Worm (Caenorhabditis elegans) whole organism, L4 larva: ENCODE results near the gene srr-4.

ENCODE experiments used
- F26F4.8 ChIP-seq: fragments of 200-800 bp; sonication (Bioruptor generic); conservative IDR thresholded peaks from 2 replicates; pipeline ENCODE4 v1.3.6; 2022; ENCODE audit warnings: missing genetic modification characterization, missing compliant biosample characterization
- Y48G9A.11 ChIP-seq: fragments of 200-800 bp; sonication (Bioruptor generic); IDR thresholded peaks from 2 replicates; pipeline ENCODE4 v1.3.6; 2022; ENCODE audit warnings: missing genetic modification reagents, missing genetic modification characterization, missing compliant biosample characterization
- Y5F2A.4 ChIP-seq: fragments of 200-800 bp; sonication (Bioruptor generic); optimal IDR thresholded peaks from 2 replicates; lab custom pipeline; 2018; ENCODE audit warnings: mild to moderate bottlenecking, missing genetic modification characterization, missing compliant biosample characterization
- ZK546.5 ChIP-seq, 2 experiments: sonication (generic microtip); optimal IDR thresholded peaks; 2 replicates each; lab custom pipeline; 2017; ENCODE audit warnings: missing biosample characterization in 2 of 2, missing genetic modification characterization in 2 of 2
- aha-1 ChIP-seq: fragments of 150-350 bp; peaks from one replicate; lab custom pipeline; 2014; ENCODE audit warnings: missing biosample characterization, missing genetic modification characterization
- aly-2 ChIP-seq: sonication (generic microtip); optimal IDR thresholded peaks from 2 replicates; lab custom pipeline; 2018; ENCODE audit warnings: missing biosample characterization, missing genetic modification characterization
- attf-4 ChIP-seq: sonication (generic microtip); optimal IDR thresholded peaks from 3 replicates; lab custom pipeline; 2017; ENCODE audit warnings: missing biosample characterization, missing genetic modification characterization
- ceh-62 ChIP-seq: sonication (generic microtip); optimal IDR thresholded peaks from 2 replicates; lab custom pipeline; 2017; ENCODE audit warnings: missing biosample characterization, missing genetic modification characterization
- cey-2 ChIP-seq: sonication (generic microtip); optimal IDR thresholded peaks from 3 replicates; lab custom pipeline; 2017; ENCODE audit warnings: missing genetic modification characterization, mild to moderate bottlenecking, missing compliant biosample characterization, antibody characterized with exemption, borderline replicate concordance; ENCODE audit not compliant: insufficient read depth
- ctbp-1 ChIP-seq: fragments of 200-800 bp; sonication (Bioruptor generic); IDR thresholded peaks from 2 replicates; pipeline ENCODE4 v1.3.6; 2022; ENCODE audit warnings: missing genetic modification reagents, missing genetic modification characterization, missing compliant biosample characterization
- dmd-8 ChIP-seq: fragments of 200-800 bp; sonication (Bioruptor generic); IDR thresholded peaks from 2 replicates; pipeline ENCODE4 v1.3.6; 2022; ENCODE audit warnings: missing genetic modification characterization, missing compliant biosample characterization
- dmd-9 ChIP-seq: fragments of 200-800 bp; sonication (Bioruptor generic); IDR thresholded peaks from 2 replicates; pipeline ENCODE4 v1.3.6; 2022; ENCODE audit warnings: missing genetic modification reagents, missing genetic modification characterization, missing compliant biosample characterization
- gei-8 ChIP-seq: fragments of 200-800 bp; sonication (Bioruptor generic); optimal IDR thresholded peaks from 2 replicates; lab custom pipeline; 2018; ENCODE audit warnings: mild to moderate bottlenecking, missing genetic modification characterization, missing compliant biosample characterization
- hlh-30 ChIP-seq: sonication (generic microtip); optimal IDR thresholded peaks from 2 replicates; lab custom pipeline; 2017; ENCODE audit warnings: antibody characterized with exemption, mild to moderate bottlenecking, missing genetic modification characterization, missing compliant biosample characterization; ENCODE audit not compliant: insufficient read depth
- lim-7 ChIP-seq: fragments of 200-800 bp; sonication (Bioruptor generic); IDR thresholded peaks from 2 replicates; pipeline ENCODE4 v1.3.6; 2022; ENCODE audit warnings: missing genetic modification characterization, missing compliant biosample characterization
- lin-1 ChIP-seq: fragments of 200-800 bp; sonication (Bioruptor generic); IDR thresholded peaks from 2 replicates; pipeline ENCODE4 v1.3.6; 2022; ENCODE audit warnings: missing genetic modification reagents, missing genetic modification characterization, missing compliant biosample characterization
- lin-39 ChIP-seq: fragments of 150-350 bp; optimal IDR thresholded peaks from 2 replicates; lab custom pipeline; 2014; ENCODE audit warnings: missing biosample characterization, missing genetic modification reagents, missing genetic modification characterization
- lir-3 ChIP-seq: sonication (generic microtip); optimal IDR thresholded peaks from 2 replicates; lab custom pipeline; 2016; ENCODE audit warnings: mild to moderate bottlenecking, missing genetic modification characterization, missing compliant biosample characterization
- lsy-2 ChIP-seq, 2 experiments: fragments of 150-350 bp in 1 of 2; sonication (generic microtip) in 1 of 2; optimal IDR thresholded peaks; 2 replicates each; lab custom pipeline; 2014 to 2017; ENCODE audit warnings: missing biosample characterization in 2 of 2, missing genetic modification characterization in 2 of 2
- mdt-29 ChIP-seq: fragments of 200-800 bp; sonication (Bioruptor generic); IDR thresholded peaks from 2 replicates; pipeline ENCODE4 v1.3.6; 2022; ENCODE audit warnings: missing genetic modification reagents, missing genetic modification characterization, missing compliant biosample characterization
- mep-1 ChIP-seq: fragments of 150-350 bp; sonication (generic microtip); optimal IDR thresholded peaks from 3 replicates; lab custom pipeline; 2014; ENCODE audit warnings: missing biosample characterization, missing genetic modification characterization
- mxl-2 ChIP-seq: fragments of 200-800 bp; sonication (Bioruptor generic); conservative IDR thresholded peaks from 2 replicates; pipeline ENCODE4 v1.3.6; 2022; ENCODE audit warnings: missing genetic modification reagents, missing genetic modification characterization, missing compliant biosample characterization
- nhr-10 ChIP-seq: fragments of 150-350 bp; optimal IDR thresholded peaks from 2 replicates; lab custom pipeline; 2014; ENCODE audit warnings: missing biosample characterization, missing genetic modification characterization
- nhr-111 ChIP-seq: fragments of 200-800 bp; sonication (Bioruptor generic); optimal IDR thresholded peaks from 2 replicates; lab custom pipeline; 2018; ENCODE audit warnings: mild to moderate bottlenecking, missing genetic modification characterization, missing compliant biosample characterization
- nhr-25 ChIP-seq: sonication (generic microtip); optimal IDR thresholded peaks from 2 replicates; lab custom pipeline; 2017; ENCODE audit warnings: missing genetic modification characterization, mild to moderate bottlenecking, missing compliant biosample characterization, antibody characterized with exemption, moderate library complexity, borderline replicate concordance; ENCODE audit not compliant: insufficient read depth
- nhr-76 ChIP-seq: fragments of 150-350 bp; optimal IDR thresholded peaks from 2 replicates; lab custom pipeline; 2014; ENCODE audit warnings: missing biosample characterization, missing genetic modification characterization
- php-3 ChIP-seq: fragments of 200-800 bp; sonication (Bioruptor generic); IDR thresholded peaks from 2 replicates; pipeline ENCODE4 v1.3.6; 2022; ENCODE audit warnings: missing genetic modification reagents, missing genetic modification characterization, missing compliant biosample characterization
- saeg-2 ChIP-seq: fragments of 200-800 bp; sonication (Bioruptor generic); IDR thresholded peaks from 2 replicates; pipeline ENCODE4 v1.3.6; 2022; ENCODE audit warnings: missing genetic modification reagents, missing genetic modification characterization, missing compliant biosample characterization
- set-16 ChIP-seq: fragments of 200-800 bp; sonication (Bioruptor generic); IDR thresholded peaks from 2 replicates; pipeline ENCODE4 v1.3.6; 2022; ENCODE audit warnings: missing genetic modification reagents, missing genetic modification characterization, missing compliant biosample characterization
- snpc-1.2 ChIP-seq: fragments of 200-800 bp; sonication (Bioruptor generic); IDR thresholded peaks from 2 replicates; pipeline ENCODE4 v1.3.6; 2022; ENCODE audit warnings: missing genetic modification reagents, missing genetic modification characterization, missing compliant biosample characterization
- snpc-4 ChIP-seq: fragments of 150-350 bp; optimal IDR thresholded peaks from 2 replicates; lab custom pipeline; 2014; ENCODE audit warnings: missing biosample characterization, missing genetic modification characterization
- spr-1 ChIP-seq: sonication (generic microtip); optimal IDR thresholded peaks from 2 replicates; lab custom pipeline; 2016; ENCODE audit warnings: mild to moderate bottlenecking, missing genetic modification characterization, missing compliant biosample characterization
- spr-3 ChIP-seq: fragments of 200-800 bp; sonication (Bioruptor generic); optimal IDR thresholded peaks from 2 replicates; lab custom pipeline; 2018; ENCODE audit warnings: mild to moderate bottlenecking, missing genetic modification characterization, missing compliant biosample characterization
- tra-1 ChIP-seq: fragments of 200-800 bp; sonication (Bioruptor generic); IDR thresholded peaks from 2 replicates; pipeline ENCODE4 v1.3.6; 2022; ENCODE audit warnings: missing genetic modification reagents, missing genetic modification characterization, missing compliant biosample characterization
- unc-130 ChIP-seq: sonication (generic microtip); optimal IDR thresholded peaks from 2 replicates; lab custom pipeline; 2016; ENCODE audit warnings: missing genetic modification reagents, missing genetic modification characterization, missing compliant biosample characterization
- unc-39 ChIP-seq: sonication (generic microtip); optimal IDR thresholded peaks from 2 replicates; lab custom pipeline; 2017; ENCODE audit warnings: missing biosample characterization, missing genetic modification characterization
- zfp-2 ChIP-seq: sonication (generic microtip); optimal IDR thresholded peaks from 2 replicates; lab custom pipeline; 2016; ENCODE audit warnings: mild to moderate bottlenecking, missing genetic modification characterization, missing compliant biosample characterization
- zfp-3 ChIP-seq: fragments of 200-800 bp; sonication (Bioruptor generic); conservative IDR thresholded peaks from 2 replicates; pipeline ENCODE4 v1.3.6; 2022; ENCODE audit warnings: missing genetic modification reagents, missing genetic modification characterization, missing compliant biosample characterization
- zip-11 ChIP-seq: fragments of 200-800 bp; sonication (Bioruptor generic); IDR thresholded peaks from 2 replicates; pipeline ENCODE4 v1.3.6; 2022; ENCODE audit warnings: missing genetic modification characterization, missing compliant biosample characterization
- ztf-7 ChIP-seq: fragments of 150-350 bp; optimal IDR thresholded peaks from 2 replicates; lab custom pipeline; 2014; ENCODE audit warnings: missing biosample characterization, missing genetic modification characterization

srr-4 gene

DNA sequence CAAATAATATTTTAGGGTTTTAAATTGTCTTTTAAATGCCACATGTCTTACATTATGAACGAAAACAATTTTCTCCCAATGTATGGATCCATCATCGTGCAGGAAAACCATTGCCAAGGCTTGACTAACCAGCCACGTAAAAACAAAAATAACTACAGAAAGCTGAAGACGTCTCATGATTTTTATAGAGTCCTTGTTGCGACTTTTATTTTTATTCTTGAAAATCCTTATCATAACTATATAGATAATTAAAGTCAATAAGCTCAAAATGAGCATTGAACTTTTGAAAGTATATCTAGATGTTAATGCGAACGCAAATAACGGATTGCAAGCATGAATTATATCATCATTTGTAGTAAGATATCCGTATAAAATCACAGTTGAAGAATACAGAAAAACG, 38.9 kb upstream of the srr-4 start:
- TF ChIP-seq saeg-2 (GFP tag; lab: Robert Waterston, UW) (no peak), mdt-29 (GFP tag; lab: Robert Waterston, UW) (no peak), php-3 (GFP tag; lab: Robert Waterston, UW) (no peak), aha-1 (peak; percentile 98), hlh-30 (no peak)

DNA sequence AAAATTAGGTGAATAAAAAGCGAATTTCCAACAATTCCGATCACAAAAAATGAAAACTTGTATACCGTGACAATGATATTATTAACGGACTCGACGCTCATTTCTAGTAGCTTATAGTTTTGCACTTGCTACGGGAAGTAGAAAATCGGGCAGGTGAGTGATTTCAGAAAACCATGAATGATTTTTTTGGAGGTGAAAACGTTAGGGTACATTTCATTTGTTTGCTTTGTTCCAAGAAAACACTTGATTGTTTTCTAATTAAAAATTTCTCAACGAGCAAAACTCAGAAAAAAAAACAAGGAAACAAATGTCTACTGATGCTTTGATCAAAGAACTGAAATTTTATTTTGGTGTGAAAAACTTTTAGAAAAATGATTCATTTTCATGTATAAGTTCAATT, 38.2 kb upstream of the srr-4 start, which contains the start of gene srsx-12:
Gene srsx-12 (minus strand): TSS at position 101 of the 400 bp plus-strand sequence.
- TF ChIP-seq Y48G9A.11 (GFP tag; lab: Robert Waterston, UW) (no peak), spr-3 (no peak), cey-2 (tag; lab: Kevin White, UChicago) (no peak), snpc-4 (no peak), lir-3 (tag; lab: Kevin White, UChicago) (no peak), lin-39 (tag; lab: Kevin White, UChicago) (no peak), unc-39 (tag; lab: Kevin White, UChicago) (no peak), snpc-1.2 (GFP tag; lab: Robert Waterston, UW) (no peak), nhr-76 (tag; lab: Kevin White, UChicago) (no peak)

DNA sequence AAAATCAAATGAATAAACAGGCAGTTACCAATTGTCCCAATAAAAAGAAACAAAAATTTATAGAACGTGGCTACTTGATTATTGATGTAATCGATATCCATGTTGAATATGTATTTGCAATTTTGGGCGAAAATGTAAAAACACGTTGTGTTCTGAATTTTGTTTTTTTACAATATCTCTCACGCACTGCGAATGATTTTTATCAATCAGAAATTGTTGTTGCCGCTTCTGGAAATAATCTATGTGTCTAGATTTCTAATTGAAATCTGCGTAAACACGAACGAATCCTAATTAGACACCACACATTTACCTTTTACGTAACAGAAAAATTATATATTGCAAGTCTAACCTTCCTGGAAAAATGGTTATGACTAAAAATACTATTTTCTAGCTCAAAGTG, 35.9 kb upstream of the srr-4 start, which contains the start of gene srsx-13:
Gene srsx-13 (minus strand): TSS at position 101 of the 400 bp plus-strand sequence.
- TF ChIP-seq zfp-3 (GFP tag; lab: Robert Waterston, UW) (no peak), ctbp-1 (no peak), spr-1 (no peak), Y5F2A.4 (no peak), nhr-10 (no peak)

DNA sequence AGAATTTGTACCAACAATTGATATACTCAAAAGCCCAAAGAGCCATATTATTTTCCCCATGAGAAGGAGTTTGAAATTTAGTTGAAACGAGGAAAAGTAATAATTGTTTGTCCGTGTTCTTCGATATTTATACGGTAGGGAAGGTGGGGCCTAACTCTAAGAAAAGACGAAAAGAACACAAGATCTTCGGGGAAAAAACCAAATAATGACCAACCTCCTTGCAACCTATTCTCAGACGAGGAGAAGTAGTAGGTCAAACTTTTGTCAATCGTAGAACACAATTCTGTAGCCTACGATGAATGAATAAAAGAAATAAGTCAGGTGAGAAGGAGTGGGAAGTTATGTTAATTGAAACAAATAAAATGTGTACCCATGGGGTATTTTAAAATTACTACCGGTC, 31.9 kb upstream of the srr-4 start, which contains the start of gene ncx-8:
Gene ncx-8 (minus strand): TSS at position 101 of the 400 bp plus-strand sequence.
- TF ChIP-seq zip-11 (GFP tag; lab: Robert Waterston, UW): no peak
- TF ChIP-seq lsy-2 (tag; optimal IDR thresholded peaks at IDR 0.05; lab: Kevin White, UChicago): no peak
- TF ChIP-seq set-16 (GFP tag; lab: Robert Waterston, UW): no peak
- TF ChIP-seq snpc-4: no peak
- TF ChIP-seq dmd-8: no peak
- TF ChIP-seq unc-39 (tag; lab: Kevin White, UChicago): no peak
- no peak for TF ChIP-seq nhr-25
- no peak for TF ChIP-seq ZK546.5 (tag; optimal IDR thresholded peaks at IDR 0.05; lab: Kevin White, UChicago)
- TF ChIP-seq attf-4 (tag; lab: Kevin White, UChicago): no peak

DNA sequence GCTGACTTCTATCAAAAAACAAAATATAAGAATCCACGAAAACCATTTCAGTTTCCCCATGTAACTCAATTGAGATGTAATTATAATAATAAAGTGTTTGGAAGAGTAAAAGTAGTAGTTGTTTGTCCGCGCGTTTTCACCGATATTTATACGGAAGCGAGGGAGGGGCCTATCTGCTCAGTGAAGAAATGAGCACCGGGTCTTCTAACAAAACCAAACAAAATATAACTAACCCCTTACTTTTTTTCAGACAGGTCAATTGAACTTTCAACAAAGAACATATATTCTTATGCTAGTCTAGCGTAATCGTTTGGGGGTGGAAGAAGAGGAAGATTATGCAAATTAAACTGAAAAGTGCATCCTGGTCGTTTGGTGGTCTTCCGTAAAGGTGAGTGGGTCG, 23.9 kb upstream of the srr-4 start, which contains the start of gene ncx-9:
Gene ncx-9 (minus strand): TSS at position 101 of the 400 bp plus-strand sequence.
- TF ChIP-seq nhr-111 (GFP tag; lab: Kevin White, UChicago): no peak
- no peak for TF ChIP-seq mdt-29 (GFP tag; lab: Robert Waterston, UW)
- no peak for TF ChIP-seq hlh-30
- no peak for TF ChIP-seq lim-7 (GFP tag; lab: Robert Waterston, UW)
- no peak for TF ChIP-seq tra-1
- no peak for TF ChIP-seq zfp-2 (tag; lab: Kevin White, UChicago)
- no peak for TF ChIP-seq dmd-9 (GFP tag; lab: Robert Waterston, UW)
- TF ChIP-seq ztf-7 (tag; lab: Kevin White, UChicago): no peak
- no peak for TF ChIP-seq mxl-2 (GFP tag; lab: Robert Waterston, UW)
- no peak for TF ChIP-seq gei-8 (GFP tag; lab: Kevin White, UChicago)
- TF ChIP-seq mep-1 (tag; lab: Kevin White, UChicago): no peak
- no peak for TF ChIP-seq aly-2 (tag; lab: Kevin White, UChicago)
- no peak for TF ChIP-seq F26F4.8 (GFP tag; lab: Robert Waterston, UW)
- TF ChIP-seq Y5F2A.4: no peak
- TF ChIP-seq saeg-2 (GFP tag; lab: Robert Waterston, UW): no peak
- TF ChIP-seq unc-130 (GFP tag; lab: Kevin White, UChicago): no peak
- TF ChIP-seq lin-1 (GFP tag; lab: Robert Waterston, UW): no peak
- TF ChIP-seq ceh-62 (tag; lab: Kevin White, UChicago): no peak
